Worm (Caenorhabditis elegans) whole organism, early embryonic: ENCODE data around the gene Y57G11B.2.

Experiments
- B0310.2 ChIP-seq: sonication (generic microtip); optimal IDR thresholded peaks from 2 replicates; lab custom pipeline; 2016; ENCODE audit warnings: mild to moderate bottlenecking, missing genetic modification characterization, missing compliant biosample characterization
- F13C5.2 ChIP-seq: sonication (generic microtip); optimal IDR thresholded peaks from 2 replicates; lab custom pipeline; 2017; ENCODE audit warnings: mild to moderate bottlenecking, missing genetic modification characterization, inconsistent platforms, missing compliant biosample characterization
- aly-1 ChIP-seq: sonication (generic microtip); optimal IDR thresholded peaks from 2 replicates; lab custom pipeline; 2016; ENCODE audit warnings: missing genetic modification characterization, missing compliant biosample characterization
- ama-1 ChIP-seq: fragments of 150-350 bp; optimal IDR thresholded peaks from 2 replicates; lab custom pipeline; 2014
- ceh-13 ChIP-seq: fragments of 200-800 bp; sonication (Bioruptor generic); optimal IDR thresholded peaks from 2 replicates; lab custom pipeline; 2018; ENCODE audit warnings: mild to moderate bottlenecking, missing genetic modification characterization, missing compliant biosample characterization
- ceh-36 ChIP-seq: sonication (generic microtip); optimal IDR thresholded peaks from 2 replicates; lab custom pipeline; 2016; ENCODE audit warnings: missing genetic modification characterization, inconsistent platforms, missing compliant biosample characterization
- ets-7 ChIP-seq: sonication (generic microtip); optimal IDR thresholded peaks from 2 replicates; lab custom pipeline; 2016; ENCODE audit warnings: missing genotype, missing genetic modification characterization, missing compliant biosample characterization
- flt-1 ChIP-seq: fragments of 200-800 bp; sonication (Bioruptor generic); IDR thresholded peaks from 2 replicates; pipeline ENCODE4 v1.3.6; 2022; ENCODE audit warnings: missing genetic modification characterization, missing compliant biosample characterization
- hmbx-1 ChIP-seq: sonication (generic microtip); optimal IDR thresholded peaks from 2 replicates; lab custom pipeline; 2016; ENCODE audit warnings: mild to moderate bottlenecking, missing genetic modification characterization, missing compliant biosample characterization
- hmg-4 ChIP-seq: fragments of 200-800 bp; sonication (Bioruptor generic); optimal IDR thresholded peaks from 2 replicates; lab custom pipeline; 2018; ENCODE audit warnings: mild to moderate bottlenecking, missing genetic modification characterization, missing compliant biosample characterization
- hnd-1 ChIP-seq: sonication (generic microtip); optimal IDR thresholded peaks from 2 replicates; lab custom pipeline; 2016; ENCODE audit warnings: missing genetic modification characterization, missing compliant biosample characterization
- pes-1 ChIP-seq: fragments of 200-800 bp; sonication (Bioruptor generic); IDR thresholded peaks from 2 replicates; pipeline ENCODE4 v1.3.6; 2022; ENCODE audit warnings: missing genetic modification reagents, missing genetic modification characterization, missing compliant biosample characterization
- scrt-1 ChIP-seq: fragments of 200-800 bp; sonication (Bioruptor generic); IDR thresholded peaks from 2 replicates; pipeline ENCODE4 v1.3.6; 2022; ENCODE audit warnings: missing genetic modification characterization, missing compliant biosample characterization
- sea-1 ChIP-seq: fragments of 200-800 bp; sonication (Bioruptor generic); conservative IDR thresholded peaks from 2 replicates; pipeline ENCODE4 v1.3.6; 2022; ENCODE audit warnings: missing genetic modification characterization, missing compliant biosample characterization
- tbx-11 ChIP-seq: fragments of 200-800 bp; sonication (Bioruptor generic); IDR thresholded peaks from 2 replicates; pipeline ENCODE4 v1.3.6; 2022; ENCODE audit warnings: missing genetic modification characterization, missing compliant biosample characterization
- tbx-37 ChIP-seq: fragments of 200-800 bp; sonication (Bioruptor generic); conservative IDR thresholded peaks from 2 replicates; pipeline ENCODE4 v1.3.6; 2022; ENCODE audit warnings: missing genetic modification reagents, missing genetic modification characterization, missing compliant biosample characterization
- tra-4 ChIP-seq: sonication (generic microtip); optimal IDR thresholded peaks from 2 replicates; lab custom pipeline; 2017; ENCODE audit warnings: missing genetic modification characterization, missing compliant biosample characterization

Y57G11B.2 gene

DNA sequence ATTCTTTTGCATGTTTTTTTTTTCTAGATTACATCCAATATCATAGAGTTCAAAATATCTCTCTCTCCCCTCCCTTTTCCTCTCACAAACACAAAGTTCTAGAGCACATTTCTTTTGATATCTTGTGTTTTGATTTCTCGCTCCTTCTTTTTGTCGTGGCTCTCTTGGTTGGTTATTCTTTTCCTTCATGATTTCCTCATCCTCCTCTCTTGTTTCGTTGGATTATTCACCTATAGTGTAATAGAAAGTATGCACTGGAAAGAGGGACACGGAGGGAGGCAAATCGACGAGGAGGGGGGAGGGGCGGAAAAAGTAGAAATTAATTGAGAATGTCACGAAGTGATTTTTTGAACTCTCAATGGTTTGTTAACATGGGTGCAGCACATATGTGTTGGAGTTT lies 41.3 kb downstream of the Y57G11B.2 start:
- TF ChIP-seq flt-1 (GFP tag; lab: Robert Waterston, UW) (no peak), B0310.2 (tag; lab: Kevin White, UChicago) (no peak), ceh-13 (GFP tag; lab: Kevin White, UChicago) (no peak), hnd-1 (no peak), tbx-37 (GFP tag; lab: Robert Waterston, UW) (no peak), F13C5.2 (tag; lab: Kevin White, UChicago) (no peak)

ce11 chrIV:14608605-14609004 lies 43.4 kb downstream of the Y57G11B.2 start:
- no peak for TF ChIP-seq sea-1 (GFP tag; lab: Robert Waterston, UW)
- no peak for TF ChIP-seq tbx-11 (GFP tag; lab: Robert Waterston, UW)
- TF ChIP-seq aly-1 (tag; lab: Kevin White, UChicago) = no peak
- TF ChIP-seq ets-7 (tag; lab: Kevin White, UChicago) = no peak
- TF ChIP-seq ceh-36 (tag; lab: Kevin White, UChicago) = no peak
- TF ChIP-seq pes-1 = no peak
- TF ChIP-seq hnd-1 = no peak
- no peak for TF ChIP-seq ama-1 (lab: Kevin White, UChicago)
- no peak for TF ChIP-seq hmg-4
- no peak for TF ChIP-seq ceh-13 (GFP tag; lab: Kevin White, UChicago)
- no peak for TF ChIP-seq scrt-1
- TF ChIP-seq tbx-37 (GFP tag; lab: Robert Waterston, UW) = no peak
- no peak for TF ChIP-seq B0310.2 (tag; lab: Kevin White, UChicago)
- TF ChIP-seq F13C5.2 (tag; lab: Kevin White, UChicago) = no peak
- no peak for TF ChIP-seq tra-4
- TF ChIP-seq flt-1 (GFP tag; lab: Robert Waterston, UW) = no peak

- TF ChIP-seq ceh-13 (GFP tag; lab: Kevin White, UChicago) = no peak
- TF ChIP-seq ama-1 (lab: Kevin White, UChicago) = no peak
- TF ChIP-seq scrt-1 = no peak
Observed at ce11 chrIV:14609774-14610173, 44.6 kb downstream of the Y57G11B.2 start.

DNA sequence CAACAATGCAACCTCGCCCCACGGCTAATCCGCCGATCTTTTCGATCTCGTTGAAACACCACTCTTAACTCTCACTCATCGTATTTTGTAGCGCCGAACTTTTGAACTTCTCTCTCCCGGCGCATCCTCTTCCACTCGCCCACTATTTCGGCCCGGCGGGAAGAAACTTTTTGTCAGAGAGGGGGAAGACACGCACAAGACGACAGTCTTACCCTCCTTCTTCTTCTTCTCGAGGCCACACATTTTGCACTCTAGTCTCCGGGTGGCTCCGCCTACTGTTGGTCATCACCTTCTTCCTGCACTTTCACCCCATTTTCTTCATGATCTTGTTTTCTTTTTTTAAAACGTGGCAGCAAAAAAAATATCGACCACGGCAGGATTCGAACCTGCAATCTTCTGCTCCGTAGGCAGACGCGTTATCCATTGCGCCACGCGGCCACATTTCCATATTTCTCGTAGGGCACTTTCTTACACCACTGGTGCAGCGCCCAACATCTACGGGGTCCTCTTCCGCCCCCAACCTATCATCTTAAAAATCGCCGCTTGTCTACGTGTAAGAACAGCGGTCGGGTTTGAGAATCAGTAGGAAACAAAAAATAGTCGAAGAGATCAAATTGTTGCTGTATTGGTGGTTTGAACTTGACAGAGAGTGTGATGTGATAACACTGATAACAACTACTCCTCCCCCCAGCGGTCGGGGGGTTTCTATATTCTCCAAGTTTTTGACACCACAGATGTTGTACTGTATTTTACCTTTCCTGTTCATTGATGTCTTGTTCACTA lies 46.0 kb downstream of the Y57G11B.2 start:
- TF ChIP-seq ets-7 (tag; lab: Kevin White, UChicago) (no peak), pes-1 (peak; percentile 18; the same call in 1 of the 2 replicates), ama-1 (lab: Kevin White, UChicago) (no peak)

- TF ChIP-seq flt-1 (GFP tag; lab: Robert Waterston, UW) (no peak), hmg-4 (no peak), aly-1 (tag; lab: Kevin White, UChicago) (no peak), F13C5.2 (tag; lab: Kevin White, UChicago) (no peak), sea-1 (GFP tag; lab: Robert Waterston, UW) (no peak), ceh-13 (GFP tag; lab: Kevin White, UChicago) (no peak), hnd-1 (no peak)
Observed at ce11 chrIV:14611892-14612497, 46.8 kb downstream of the Y57G11B.2 start.

DNA sequence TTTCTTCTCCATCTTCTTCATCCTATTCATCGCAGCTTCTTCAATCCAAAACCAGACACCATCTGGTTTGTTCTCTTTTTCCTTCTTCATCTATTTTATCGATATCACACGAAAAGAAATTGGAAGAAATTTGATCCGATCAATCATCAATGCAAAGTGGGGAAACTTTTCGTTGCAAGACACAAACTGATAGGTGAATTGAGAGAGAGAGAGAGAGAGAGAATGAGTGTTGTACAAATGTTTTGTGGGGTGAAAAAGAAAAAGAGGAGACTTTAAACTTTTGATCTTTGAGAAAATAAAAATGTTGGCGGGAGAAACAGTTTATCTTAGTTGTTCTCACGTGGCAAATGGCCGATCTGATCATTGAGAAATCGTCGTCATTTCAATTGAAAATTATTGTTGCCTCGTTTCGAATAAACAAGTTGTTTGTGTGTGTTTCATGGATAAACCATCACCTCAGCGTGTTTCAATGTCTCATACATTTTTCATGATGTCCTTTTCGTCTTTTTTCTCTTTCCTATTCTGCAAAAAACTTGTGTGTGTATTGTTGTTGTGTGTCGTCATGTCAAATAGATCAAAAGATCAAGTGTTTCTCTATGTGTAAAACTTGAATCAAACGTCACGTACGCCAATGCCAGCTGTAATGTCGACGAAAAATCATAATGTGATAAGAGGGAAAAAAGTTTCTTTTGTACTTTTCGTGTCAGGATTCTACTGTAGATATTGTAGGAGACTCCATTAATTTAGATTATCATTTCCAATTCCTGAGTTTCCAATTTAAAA lies 47.6 kb downstream of the Y57G11B.2 start:
- TF ChIP-seq ceh-36 (tag; lab: Kevin White, UChicago) (no peak), tbx-37 (GFP tag; lab: Robert Waterston, UW) (no peak), hmg-4 (no peak), ceh-13 (GFP tag; lab: Kevin White, UChicago) (no peak), pes-1 (no peak), hnd-1 (no peak), flt-1 (GFP tag; lab: Robert Waterston, UW) (no peak)

DNA sequence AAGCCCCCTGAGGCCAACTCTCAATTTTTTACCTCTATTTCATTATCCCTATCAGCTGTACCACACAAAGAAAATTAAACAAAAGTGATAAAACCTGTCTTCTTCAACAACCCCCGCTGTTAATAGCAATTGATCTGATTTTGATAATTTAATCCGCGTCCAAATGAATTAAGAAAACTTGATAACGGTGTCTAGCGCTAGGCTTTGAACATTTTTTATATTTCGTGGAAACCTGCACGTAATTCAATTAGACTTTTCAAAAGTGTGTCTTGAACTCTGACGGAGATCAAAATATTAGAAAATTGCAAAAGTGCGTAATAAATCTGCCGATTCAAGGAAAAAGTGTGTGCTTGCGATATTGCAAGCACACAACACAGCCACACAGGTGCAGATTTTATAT lies 48.2 kb downstream of the Y57G11B.2 start:
- TF ChIP-seq ets-7 (tag; lab: Kevin White, UChicago) (no peak), tra-4 (no peak), hmg-4 (no peak), ceh-13 (GFP tag; lab: Kevin White, UChicago) (no peak), ceh-36 (tag; lab: Kevin White, UChicago) (no peak), sea-1 (GFP tag; lab: Robert Waterston, UW) (no peak), B0310.2 (tag; lab: Kevin White, UChicago) (no peak), aly-1 (tag; lab: Kevin White, UChicago) (no peak), flt-1 (GFP tag; lab: Robert Waterston, UW) (no peak), scrt-1 (no peak), tbx-11 (GFP tag; lab: Robert Waterston, UW) (no peak), tbx-37 (GFP tag; lab: Robert Waterston, UW) (no peak), pes-1 (no peak), hmbx-1 (no peak), hnd-1 (no peak)
